Fruit fly (Drosophila melanogaster): ENCODE data around the gene CG9737.

The CG9737 gene

dm6 chr3R:30273898-30274297 is 30.8 kb upstream of the CG9737 start:
- TF ChIP-seq noc (tag; optimal IDR thresholded peaks at IDR 0.05): no peak

DNA sequence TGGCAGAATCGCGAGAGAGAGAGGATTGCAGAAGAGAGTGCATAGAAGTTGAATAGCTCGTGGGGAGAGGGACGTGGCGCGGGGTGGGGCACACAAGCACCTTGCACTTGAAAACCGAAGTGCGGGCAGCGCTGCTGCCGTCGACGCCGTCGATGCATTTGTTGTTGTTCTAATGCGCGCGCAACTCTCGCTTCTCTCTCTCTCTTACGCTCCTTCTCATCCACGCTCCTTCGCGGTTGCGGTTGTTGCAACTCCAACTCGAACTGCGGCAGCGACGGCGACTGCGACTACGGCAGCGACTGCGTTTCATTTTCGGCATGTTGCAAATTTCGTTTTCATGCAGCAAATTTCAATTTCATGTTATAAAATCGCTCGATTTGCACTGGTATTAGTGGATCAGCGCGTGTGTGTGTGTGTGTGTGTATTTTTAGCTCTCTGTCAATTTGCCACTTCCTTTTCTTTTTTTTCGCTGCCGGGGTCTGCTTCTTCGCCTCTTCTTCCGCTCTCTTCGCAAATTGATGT is 29.8 kb upstream of the CG9737 start:
- no peak for TF ChIP-seq noc (tag; optimal IDR thresholded peaks at IDR 0.05)

dm6 chr3R:30272176-30272857 is 29.2 kb upstream of the CG9737 start:
- no peak for TF ChIP-seq noc (tag; optimal IDR thresholded peaks at IDR 0.05)

dm6 chr3R:30271120-30271467 is 28.0 kb upstream of the CG9737 start:
- no peak for TF ChIP-seq noc (tag; optimal IDR thresholded peaks at IDR 0.05)

DNA sequence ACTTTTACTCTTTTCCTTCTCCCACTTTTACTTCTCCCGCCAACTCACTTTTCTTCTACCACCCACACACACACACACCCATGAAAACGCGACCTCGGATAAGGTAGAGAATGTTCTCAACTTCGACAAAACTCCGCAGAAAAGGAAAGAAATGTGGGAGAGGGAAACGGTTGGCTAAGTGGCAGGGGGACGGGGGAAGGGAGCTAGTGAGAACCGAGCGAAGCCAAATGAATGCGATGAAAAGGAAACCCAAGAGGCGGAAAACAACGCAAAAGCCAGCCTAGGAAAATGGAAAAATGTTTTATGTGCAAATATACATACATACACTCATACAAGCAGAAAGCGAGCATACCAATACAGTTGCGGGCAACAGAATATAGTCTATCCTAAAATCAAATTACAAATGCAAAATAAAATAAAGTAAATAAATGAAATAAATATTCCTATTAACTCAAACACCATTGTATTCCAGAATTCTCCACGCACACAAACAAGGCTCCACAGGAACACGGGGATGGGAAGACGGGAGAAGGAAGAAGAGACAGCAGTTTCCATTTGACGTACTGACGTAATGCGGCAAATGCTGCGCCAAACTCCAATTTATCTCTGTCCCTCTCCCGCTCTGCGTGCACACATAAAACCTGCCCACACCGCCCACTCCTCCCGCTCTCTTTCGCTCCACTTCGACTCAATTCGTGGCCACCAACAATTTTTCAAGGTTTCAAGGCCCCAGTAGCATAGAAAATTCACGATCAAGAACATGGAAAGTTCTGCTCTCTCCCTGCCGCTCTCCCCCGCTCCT is 27.4 kb upstream of the CG9737 start:
- TF ChIP-seq noc (tag; optimal IDR thresholded peaks at IDR 0.05): no peak

- no peak for TF ChIP-seq noc (tag; optimal IDR thresholded peaks at IDR 0.05)
Measured at dm6 chr3R:30268733-30269132, 25.6 kb upstream of the CG9737 start.

dm6 chr3R:30265420-30265819 is 22.3 kb upstream of the CG9737 start:
- no peak for TF ChIP-seq noc (tag; optimal IDR thresholded peaks at IDR 0.05)

DNA sequence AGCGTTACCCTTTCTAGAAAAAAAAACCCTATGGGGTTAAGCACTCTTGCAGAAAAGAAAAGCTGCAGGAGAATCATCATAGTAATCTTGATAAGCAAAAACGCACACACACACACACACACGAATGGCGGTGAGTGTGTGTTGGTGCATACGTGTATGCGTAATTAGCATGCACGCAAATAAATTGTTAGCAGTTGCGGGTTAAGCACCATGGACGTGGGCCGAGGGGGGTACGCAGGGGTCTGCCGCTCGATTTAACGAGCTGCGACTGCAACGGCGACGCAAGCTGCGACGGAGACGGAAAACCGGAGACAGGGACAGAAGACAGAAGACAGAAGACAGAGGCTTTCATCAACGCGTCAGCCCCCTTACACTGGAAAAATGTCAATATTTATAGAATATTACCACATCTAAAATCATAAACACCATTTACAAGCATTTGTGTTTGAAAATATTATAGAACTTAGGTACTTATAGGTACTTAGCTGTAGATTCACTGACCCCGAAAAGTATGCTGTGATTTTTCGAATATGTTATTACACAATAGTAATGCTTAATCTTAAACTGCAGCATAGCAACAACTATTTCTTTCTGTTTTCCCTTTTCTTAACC is 21.7 kb upstream of the CG9737 start:
- TF ChIP-seq noc (tag; optimal IDR thresholded peaks at IDR 0.05): no peak

DNA sequence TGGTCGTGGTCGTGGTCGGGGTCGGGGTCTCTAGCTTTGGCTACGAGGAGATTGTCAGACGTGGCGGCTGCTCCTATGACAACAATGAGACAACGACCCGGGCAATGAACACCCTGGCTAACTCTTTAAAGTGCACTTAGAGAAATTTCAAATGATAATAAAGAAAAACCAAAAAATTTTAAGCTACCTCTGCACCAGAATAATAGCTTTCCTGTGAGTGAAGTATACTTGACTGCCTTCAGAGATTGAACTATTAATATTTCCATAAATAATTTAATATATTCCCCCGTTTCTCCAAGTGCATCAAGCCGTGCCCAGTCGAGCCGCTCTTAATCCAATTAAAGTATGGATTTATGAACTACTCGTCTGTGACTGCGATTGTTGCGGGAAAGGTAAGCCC is 20.6 kb upstream of the CG9737 start:
- no peak for TF ChIP-seq noc (tag; optimal IDR thresholded peaks at IDR 0.05)

DNA sequence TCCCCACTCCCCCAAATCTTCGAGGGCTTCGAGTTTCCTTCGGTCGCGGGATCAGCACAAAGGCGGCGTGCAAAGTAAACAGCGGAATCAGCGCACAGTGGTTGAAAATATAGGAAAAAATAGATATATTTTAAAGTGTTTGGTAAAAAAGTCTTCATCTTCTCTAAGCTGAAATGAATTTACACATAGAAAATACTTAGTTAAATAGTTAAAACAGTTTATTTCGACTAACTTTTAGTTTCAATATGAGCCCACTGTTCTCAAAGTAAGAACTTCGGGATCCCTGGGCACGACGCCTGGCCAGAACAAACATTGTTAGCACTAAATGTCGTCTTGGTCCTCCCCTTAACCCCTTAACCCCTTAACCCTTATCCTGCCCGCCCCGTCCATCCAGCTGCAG is 18.7 kb upstream of the CG9737 start:
- TF ChIP-seq noc (tag; optimal IDR thresholded peaks at IDR 0.05): no peak

DNA sequence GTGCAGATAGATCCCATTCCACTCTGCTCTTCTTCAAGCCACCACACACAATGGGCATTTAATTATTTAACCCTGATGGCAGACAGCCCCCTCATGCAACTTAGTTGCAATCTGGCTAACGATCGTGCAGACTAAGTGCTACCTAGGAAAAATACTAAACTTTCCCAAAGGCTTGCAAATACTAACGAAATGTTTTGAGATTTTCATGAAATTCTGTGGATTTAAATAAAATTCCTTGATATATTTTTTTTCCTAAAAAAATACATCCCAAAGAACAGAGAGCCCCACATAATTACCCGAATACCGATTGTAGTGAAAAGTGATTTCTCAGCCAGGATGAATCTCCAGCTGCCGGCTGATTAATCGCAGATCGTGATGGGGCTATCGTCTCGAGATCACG is 16.4 kb upstream of the CG9737 start:
- no peak for TF ChIP-seq noc (tag; optimal IDR thresholded peaks at IDR 0.05)

- no peak for TF ChIP-seq noc (tag; optimal IDR thresholded peaks at IDR 0.05)
Measured at dm6 chr3R:30258991-30259351, 15.9 kb upstream of the CG9737 start.

- TF ChIP-seq noc (tag; optimal IDR thresholded peaks at IDR 0.05): no peak
Measured at dm6 chr3R:30258298-30258990, 15.3 kb upstream of the CG9737 start.

dm6 chr3R:30257588-30257987 is 14.5 kb upstream of the CG9737 start:
- no peak for TF ChIP-seq noc (tag; optimal IDR thresholded peaks at IDR 0.05)

- no peak for TF ChIP-seq noc (tag; optimal IDR thresholded peaks at IDR 0.05)
Measured at dm6 chr3R:30256233-30256632, 13.1 kb upstream of the CG9737 start.
